Worm (Caenorhabditis elegans) whole organism, dauer: ENCODE data around the gene pmt-1.

Experiments used
- unc-62 ChIP-seq: sonication (generic microtip); optimal IDR thresholded peaks from 2 replicates; lab custom pipeline; 2017; ENCODE audit warnings: missing biosample characterization, missing genetic modification reagents, missing genetic modification characterization

The pmt-1 gene

ce11 chrII:5255435-5255834 lies 26.9 kb downstream of the pmt-1 start, which contains the start of gene frpr-4:
Gene frpr-4 (minus strand): TSS chrII:5255535.
- no peak for TF ChIP-seq unc-62 (GFP tag; lab: Kevin White, UChicago)

- TF ChIP-seq unc-62 (GFP tag; lab: Kevin White, UChicago), result no peak
Observed at ce11 chrII:5246791-5247361, 35.4 kb downstream of the pmt-1 start, which contains the start of gene ptr-6. Gene ptr-6 (minus strand): TSS chrII:5246837.

ce11 chrII:5241560-5241959 lies 40.8 kb downstream of the pmt-1 start, which contains the start of gene T16D1.1:
Gene T16D1.1 (minus strand): TSS chrII:5241660.
- no peak for TF ChIP-seq unc-62 (GFP tag; lab: Kevin White, UChicago)

DNA sequence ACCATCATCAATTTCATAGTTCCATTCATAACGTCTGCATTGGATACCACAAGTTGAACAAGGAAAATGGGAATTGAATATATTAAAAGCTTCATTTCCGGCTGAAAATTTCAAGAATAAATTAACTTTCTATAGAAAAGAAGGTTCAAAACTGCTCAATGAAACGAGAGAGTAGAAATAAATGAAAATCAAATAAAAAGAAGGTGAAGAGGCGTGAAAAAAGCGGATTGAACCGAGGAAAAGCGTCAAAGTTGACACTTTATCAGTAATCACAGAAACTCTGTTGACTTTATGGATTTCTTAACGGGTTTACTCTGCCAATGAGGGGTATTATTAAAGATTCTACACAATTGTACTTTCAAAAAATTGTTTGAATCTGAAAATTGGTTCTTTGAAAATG lies 44.0 kb downstream of the pmt-1 start, which contains the start of gene pho-4:
Gene pho-4 (minus strand): TSS at position 101 of the 400 bp plus-strand sequence.
- no peak for TF ChIP-seq unc-62 (GFP tag; lab: Kevin White, UChicago)

DNA sequence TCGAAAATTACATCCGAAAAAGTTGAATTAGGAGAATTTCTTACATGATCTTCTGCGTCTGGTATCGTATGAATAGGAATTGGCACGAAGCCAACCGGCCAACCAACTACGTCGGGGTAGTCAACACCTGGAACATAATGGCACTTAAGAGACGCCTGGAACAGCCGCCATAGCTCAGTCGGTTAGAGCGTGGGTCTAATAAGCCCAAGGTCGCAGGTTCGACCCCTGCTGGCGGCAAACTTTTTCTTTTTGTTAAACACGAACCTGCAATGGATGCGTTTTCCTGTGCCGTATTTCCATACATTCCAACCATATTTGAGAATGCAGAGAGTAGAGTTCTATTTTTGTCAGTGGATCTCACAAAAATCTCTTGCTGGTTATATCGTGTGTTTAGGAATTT lies 44.6 kb downstream of the pmt-1 start:
- TF ChIP-seq unc-62 (GFP tag; lab: Kevin White, UChicago), result no peak

DNA sequence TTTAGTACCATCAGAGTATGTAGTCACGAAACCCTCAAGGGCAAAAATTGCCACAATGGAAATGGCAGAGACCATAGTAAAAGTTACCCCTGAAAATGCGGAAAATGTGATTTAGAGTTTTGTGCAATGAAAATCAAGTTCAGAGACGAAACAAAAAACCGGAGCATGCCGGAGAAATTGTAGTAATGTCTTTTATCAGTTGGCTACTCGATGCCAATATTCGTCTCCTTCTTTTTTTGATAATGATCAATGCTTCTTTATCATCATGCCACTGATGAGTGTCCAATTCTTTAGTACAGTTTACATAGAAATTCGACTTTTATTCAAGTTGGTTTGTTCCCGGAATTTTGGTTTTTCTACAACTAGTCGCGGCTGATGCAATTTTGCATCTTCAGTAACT lies 46.6 kb downstream of the pmt-1 start, which contains the start of gene pho-1:
Gene pho-1 (minus strand): TSS at position 89 of the 400 bp plus-strand sequence.
- TF ChIP-seq unc-62 (GFP tag; lab: Kevin White, UChicago), result no peak

- TF ChIP-seq unc-62 (GFP tag; lab: Kevin White, UChicago), result no peak
Observed at ce11 chrII:5234728-5235127, 47.6 kb downstream of the pmt-1 start.

ce11 chrII:5231111-5231510 lies 51.2 kb downstream of the pmt-1 start, which contains the start of gene EGAP2.1:
Gene EGAP2.1 (plus strand): TSS chrII:5231411.
- no peak for TF ChIP-seq unc-62 (GFP tag; lab: Kevin White, UChicago)

- TF ChIP-seq unc-62 (GFP tag; lab: Kevin White, UChicago), result no peak
Observed at ce11 chrII:5229596-5229995, 52.7 kb downstream of the pmt-1 start, which contains the start of gene EGAP2.2. Gene EGAP2.2 (plus strand): TSS chrII:5229896.

DNA sequence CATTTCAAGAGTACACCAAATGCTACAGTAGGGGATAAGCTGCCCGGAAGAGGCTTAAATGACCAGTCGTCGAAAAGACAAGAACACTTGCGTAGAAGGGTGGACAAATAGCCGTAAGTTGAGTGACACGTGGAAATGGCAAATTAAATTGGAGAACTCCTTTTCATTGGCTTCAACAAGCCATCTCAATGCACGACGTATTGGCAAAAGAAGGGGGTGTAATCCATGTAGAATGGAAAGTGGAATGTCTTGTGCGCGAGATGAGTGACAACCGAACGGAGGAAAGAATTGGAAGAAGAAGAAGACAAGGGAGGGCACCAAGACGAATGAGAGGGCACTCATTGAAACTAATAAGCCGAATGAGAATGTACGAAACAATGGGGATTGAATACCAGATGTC lies 53.7 kb downstream of the pmt-1 start:
- TF ChIP-seq unc-62 (GFP tag; lab: Kevin White, UChicago), result no peak
